Worm (Caenorhabditis elegans) whole organism, mixed stage, embryonic: ENCODE data around the gene W02F12.8.

Source experiments
- M03D4.4 ChIP-seq: sonication (generic microtip); optimal IDR thresholded peaks from 2 replicates; lab custom pipeline; 2017; ENCODE audit warnings: mild to moderate bottlenecking, missing genetic modification characterization, missing compliant biosample characterization
- bed-3 ChIP-seq: fragments of 200-800 bp; sonication (Bioruptor generic); optimal IDR thresholded peaks from 3 replicates; lab custom pipeline; 2018; ENCODE audit warnings: mild to moderate bottlenecking, missing genetic modification characterization, moderate library complexity, missing compliant biosample characterization
- blmp-1 ChIP-seq: fragments of 150-350 bp; optimal IDR thresholded peaks from 2 replicates; lab custom pipeline; 2014; ENCODE audit warnings: missing biosample characterization, missing genetic modification characterization
- ceh-39 ChIP-seq: fragments of 150-350 bp; optimal IDR thresholded peaks from 2 replicates; lab custom pipeline; 2014; ENCODE audit warnings: missing biosample characterization, missing genetic modification characterization
- ceh-43 ChIP-seq: fragments of 200-800 bp; sonication (Bioruptor generic); optimal IDR thresholded peaks from 2 replicates; lab custom pipeline; 2018; ENCODE audit warnings: mild to moderate bottlenecking, missing genetic modification characterization, moderate library complexity, missing compliant biosample characterization
- ceh-83 ChIP-seq: fragments of 200-800 bp; sonication (Bioruptor generic); optimal IDR thresholded peaks from 2 replicates; lab custom pipeline; 2018; ENCODE audit warnings: mild to moderate bottlenecking, missing genetic modification characterization, missing compliant biosample characterization
- ces-1 ChIP-seq: fragments of 150-350 bp; optimal IDR thresholded peaks from 2 replicates; lab custom pipeline; 2014; ENCODE audit warnings: missing biosample characterization, missing genetic modification reagents, missing genetic modification characterization
- cnd-1 ChIP-seq: fragments of 200-800 bp; sonication (Bioruptor generic); optimal IDR thresholded peaks from 2 replicates; lab custom pipeline; 2018; ENCODE audit warnings: mild to moderate bottlenecking, missing genetic modification characterization, missing compliant biosample characterization
- drap-1 ChIP-seq: fragments of 200-800 bp; sonication (Bioruptor generic); optimal IDR thresholded peaks from 3 replicates; lab custom pipeline; 2018; ENCODE audit warnings: mild to moderate bottlenecking, missing genetic modification characterization, missing compliant biosample characterization
- elt-1 ChIP-seq: sonication (generic microtip); optimal IDR thresholded peaks from 2 replicates; lab custom pipeline; 2017; ENCODE audit warnings: missing genetic modification characterization, mild to moderate bottlenecking, missing compliant biosample characterization, antibody characterized with exemption, moderate library complexity, borderline replicate concordance; ENCODE audit not compliant: insufficient read depth
- elt-3 ChIP-seq: fragments of 150-350 bp; optimal IDR thresholded peaks from 2 replicates; lab custom pipeline; 2014; ENCODE audit warnings: missing biosample characterization, missing genetic modification characterization
- flh-1 ChIP-seq: fragments of 200-800 bp; sonication (Bioruptor generic); optimal IDR thresholded peaks from 2 replicates; lab custom pipeline; 2018; ENCODE audit warnings: mild to moderate bottlenecking, missing genetic modification characterization, moderate library complexity, missing compliant biosample characterization
- ham-2 ChIP-seq: fragments of 200-800 bp; sonication (Bioruptor generic); optimal IDR thresholded peaks from 2 replicates; lab custom pipeline; 2018; ENCODE audit warnings: mild to moderate bottlenecking, missing genetic modification characterization, missing compliant biosample characterization
- hlh-1 ChIP-seq: fragments of 150-350 bp; optimal IDR thresholded peaks from 2 replicates; lab custom pipeline; 2014; ENCODE audit warnings: missing biosample characterization, missing genetic modification reagents, missing genetic modification characterization
- lin-13 ChIP-seq: fragments of 150-350 bp; optimal IDR thresholded peaks from 2 replicates; lab custom pipeline; 2014; ENCODE audit warnings: missing biosample characterization, missing genetic modification characterization
- lin-32 ChIP-seq: fragments of 200-800 bp; sonication (Bioruptor generic); optimal IDR thresholded peaks from 2 replicates; lab custom pipeline; 2018; ENCODE audit warnings: mild to moderate bottlenecking, missing genetic modification characterization, missing compliant biosample characterization
- lsy-2 ChIP-seq: fragments of 150-350 bp; optimal IDR thresholded peaks from 2 replicates; lab custom pipeline; 2014; ENCODE audit warnings: missing biosample characterization, missing genetic modification characterization
- mab-5 ChIP-seq: fragments of 150-350 bp; optimal IDR thresholded peaks from 2 replicates; lab custom pipeline; 2014; ENCODE audit warnings: missing biosample characterization, missing genetic modification characterization
- mep-1 ChIP-seq: fragments of 150-350 bp; optimal IDR thresholded peaks from 2 replicates; lab custom pipeline; 2017; ENCODE audit warnings: missing biosample characterization, missing genetic modification reagents, missing genetic modification characterization, inconsistent platforms
- mls-2 ChIP-seq: sonication (generic microtip); optimal IDR thresholded peaks from 2 replicates; lab custom pipeline; 2016; ENCODE audit warnings: mild to moderate bottlenecking, missing genetic modification characterization, moderate library complexity, missing compliant biosample characterization
- nhr-12 ChIP-seq: fragments of 150-350 bp; optimal IDR thresholded peaks from 2 replicates; lab custom pipeline; 2014; ENCODE audit warnings: missing biosample characterization, missing genetic modification characterization
- nhr-2 ChIP-seq: fragments of 150-350 bp; optimal IDR thresholded peaks from 2 replicates; lab custom pipeline; 2014; ENCODE audit warnings: missing biosample characterization, missing genetic modification characterization
- nhr-237 ChIP-seq: fragments of 150-350 bp; optimal IDR thresholded peaks from 2 replicates; lab custom pipeline; 2014; ENCODE audit warnings: missing biosample characterization, missing genetic modification characterization
- nhr-28 ChIP-seq: fragments of 150-350 bp; optimal IDR thresholded peaks from 2 replicates; lab custom pipeline; 2014; ENCODE audit warnings: missing biosample characterization, missing genetic modification characterization
- nhr-76 ChIP-seq: sonication (generic microtip); optimal IDR thresholded peaks from 2 replicates; lab custom pipeline; 2017; ENCODE audit warnings: missing biosample characterization, missing genetic modification characterization
- pha-4 ChIP-seq: fragments of 150-350 bp; optimal IDR thresholded peaks from 2 replicates; lab custom pipeline; 2018; ENCODE audit warnings: missing biosample characterization, missing genetic modification reagents, missing genetic modification characterization
- sem-2 ChIP-seq: fragments of 200-800 bp; sonication (Bioruptor generic); optimal IDR thresholded peaks from 2 replicates; lab custom pipeline; 2018; ENCODE audit warnings: mild to moderate bottlenecking, missing genetic modification characterization, missing compliant biosample characterization
- snpc-4 ChIP-seq: fragments of 150-350 bp; optimal IDR thresholded peaks from 2 replicates; lab custom pipeline; 2014; ENCODE audit warnings: missing biosample characterization, missing genetic modification characterization
- sptf-1 ChIP-seq: sonication (generic microtip); optimal IDR thresholded peaks from 2 replicates; lab custom pipeline; 2017; ENCODE audit warnings: mild to moderate bottlenecking, missing genetic modification characterization, moderate library complexity, missing compliant biosample characterization
- tbx-8 ChIP-seq: fragments of 200-800 bp; sonication (Bioruptor generic); optimal IDR thresholded peaks from 2 replicates; lab custom pipeline; 2018; ENCODE audit warnings: mild to moderate bottlenecking, missing genetic modification characterization, moderate library complexity, missing compliant biosample characterization
- unc-120 ChIP-seq: sonication (generic microtip); optimal IDR thresholded peaks from 2 replicates; lab custom pipeline; 2017; ENCODE audit warnings: missing genetic modification characterization, missing compliant biosample characterization; ENCODE audit not compliant: poor library complexity, severe bottlenecking
- unc-39 ChIP-seq: fragments of 150-350 bp; optimal IDR thresholded peaks from 2 replicates; lab custom pipeline; 2014; ENCODE audit warnings: missing biosample characterization, missing genetic modification characterization
- unc-62 ChIP-seq: fragments of 150-350 bp; optimal IDR thresholded peaks from 2 replicates; lab custom pipeline; 2014; ENCODE audit warnings: missing biosample characterization, missing genetic modification reagents, missing genetic modification characterization
- ztf-11 ChIP-seq: fragments of 150-350 bp; optimal IDR thresholded peaks from 2 replicates; lab custom pipeline; 2014; ENCODE audit warnings: missing biosample characterization, missing genetic modification characterization

The W02F12.8 gene

DNA sequence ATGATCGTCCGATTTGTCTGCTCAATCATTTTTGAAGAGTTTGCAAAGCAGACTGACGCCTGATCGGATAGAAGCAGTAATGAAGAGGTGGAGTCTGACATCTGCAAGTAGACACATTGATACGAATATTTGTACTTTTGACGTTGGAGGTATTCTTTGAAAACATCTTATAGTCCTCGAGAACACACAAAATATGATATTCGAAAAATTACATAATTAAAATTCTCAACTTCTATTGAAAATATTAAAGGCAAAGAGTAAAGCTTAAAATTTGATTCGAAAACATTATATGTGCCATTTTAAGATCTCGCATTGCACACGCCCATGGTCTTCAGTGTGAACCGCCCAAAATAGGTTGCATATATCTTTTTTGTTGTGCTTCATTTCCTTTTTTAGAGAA is 27.8 kb upstream of the W02F12.8 start, which contains the start of gene ZC487.2:
Gene ZC487.2 (minus strand): TSS at position 101 of the 400 bp plus-strand sequence.
- TF ChIP-seq ceh-39 (tag; lab: Kevin White, UChicago) (no peak), tbx-8 (GFP tag; lab: Kevin White, UChicago) (no peak), lsy-2 (tag; lab: Kevin White, UChicago) (no peak), hlh-1 (no peak), sptf-1 (tag; lab: Kevin White, UChicago) (no peak), nhr-237 (tag; lab: Kevin White, UChicago) (no peak), drap-1 (no peak), unc-120 (no peak), cnd-1 (tag; lab: Kevin White, UChicago) (no peak), ceh-83 (no peak), ces-1 (GFP tag; lab: Kevin White, UChicago) (no peak), unc-39 (no peak), mep-1 (no peak), flh-1 (no peak), pha-4 (no peak), nhr-2 (tag; lab: Kevin White, UChicago) (no peak), blmp-1 (tag; lab: Kevin White, UChicago) (no peak), elt-1 (no peak)
- TF ChIP-seq, all 35 proteins: peak for 0

DNA sequence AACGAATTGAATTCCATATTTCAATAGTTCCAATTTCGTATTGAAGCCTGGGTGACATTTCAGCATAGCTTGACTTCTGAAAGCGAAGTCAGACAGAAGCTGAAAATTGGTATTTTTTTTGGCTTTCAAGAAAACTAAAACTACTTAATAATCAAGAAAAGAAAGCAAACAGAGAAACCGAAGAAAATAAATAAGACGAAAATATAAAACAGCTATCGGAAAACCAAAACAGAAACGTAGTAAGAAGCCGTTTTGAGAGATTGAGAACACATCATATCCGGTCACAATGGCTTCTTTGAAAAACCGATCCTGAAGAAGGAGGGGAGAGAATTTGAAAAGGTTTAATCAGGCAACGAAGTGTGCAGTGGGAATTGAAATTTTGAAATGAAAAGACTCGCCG is 23.7 kb upstream of the W02F12.8 start, which contains the start of gene srg-30:
Gene srg-30 (minus strand): TSS at position 101 of the 400 bp plus-strand sequence.
- TF ChIP-seq nhr-76 (tag; lab: Kevin White, UChicago) = no peak
- no peak for TF ChIP-seq mep-1
- TF ChIP-seq tbx-8 (GFP tag; lab: Kevin White, UChicago) = no peak
- TF ChIP-seq bed-3 = no peak
- TF ChIP-seq pha-4 = no peak
- no peak for TF ChIP-seq mab-5 (tag; lab: Kevin White, UChicago)
- TF ChIP-seq, all 35 proteins: peak for 0

- TF ChIP-seq nhr-76 (tag; lab: Kevin White, UChicago) (no peak), ceh-39 (tag; lab: Kevin White, UChicago) (no peak), snpc-4 (tag; lab: Kevin White, UChicago) (no peak), mab-5 (tag; lab: Kevin White, UChicago) (no peak), ham-2 (GFP tag; lab: Kevin White, UChicago) (no peak), ceh-43 (GFP tag; lab: Kevin White, UChicago) (no peak), M03D4.4 (tag; lab: Kevin White, UChicago) (no peak), ceh-83 (no peak), nhr-237 (tag; lab: Kevin White, UChicago) (no peak), hlh-1 (no peak), ces-1 (GFP tag; lab: Kevin White, UChicago) (no peak), nhr-2 (tag; lab: Kevin White, UChicago) (no peak), cnd-1 (tag; lab: Kevin White, UChicago) (no peak), elt-1 (no peak), unc-120 (no peak)
Observed at ce11 chrV:6710462-6710861, 15.9 kb upstream of the W02F12.8 start, which contains the start of gene sna-1. Gene sna-1 (minus strand): TSS chrV:6710679.

ce11 chrV:6709050-6709683 is 14.6 kb upstream of the W02F12.8 start, which contains the start of gene dlst-1:
Gene dlst-1 (minus strand): TSS chrV:6709101.
- TF ChIP-seq sem-2 (GFP tag; lab: Kevin White, UChicago) = no peak
- peak; percentile 58 for TF ChIP-seq drap-1
- TF ChIP-seq lin-13 = no peak
- no peak for TF ChIP-seq nhr-76 (tag; lab: Kevin White, UChicago)
- peak; percentile 76 for TF ChIP-seq M03D4.4 (tag; lab: Kevin White, UChicago)
- no peak for TF ChIP-seq unc-62 (GFP tag; lab: Kevin White, UChicago)
- peak; percentile 22 for TF ChIP-seq unc-120
- TF ChIP-seq mep-1 = peak; percentile 44
- no peak for TF ChIP-seq elt-1
- peak; percentile 55 for TF ChIP-seq ceh-83
- TF ChIP-seq elt-3 (tag; lab: Kevin White, UChicago) = no peak
- no peak for TF ChIP-seq pha-4
- no peak for TF ChIP-seq ceh-39 (tag; lab: Kevin White, UChicago)
- TF ChIP-seq nhr-2 (tag; lab: Kevin White, UChicago) = no peak
- no peak for TF ChIP-seq ces-1 (GFP tag; lab: Kevin White, UChicago)
- TF ChIP-seq blmp-1 (tag; lab: Kevin White, UChicago) = no peak
- peak; percentile 13 for TF ChIP-seq bed-3
- peak; percentile 80 for TF ChIP-seq sptf-1 (tag; lab: Kevin White, UChicago)
- TF ChIP-seq nhr-28 (tag; lab: Kevin White, UChicago) = no peak
- no peak for TF ChIP-seq lsy-2 (tag; lab: Kevin White, UChicago)
- no peak for TF ChIP-seq snpc-4 (tag; lab: Kevin White, UChicago)
- no peak for TF ChIP-seq nhr-12
- no peak for TF ChIP-seq nhr-237 (tag; lab: Kevin White, UChicago)
- TF ChIP-seq tbx-8 (GFP tag; lab: Kevin White, UChicago) = peak; percentile 29
- no peak for TF ChIP-seq ztf-11
- TF ChIP-seq ceh-43 (GFP tag; lab: Kevin White, UChicago) = peak; percentile 59
- TF ChIP-seq hlh-1 = no peak
- peak; percentile 7 for TF ChIP-seq cnd-1 (tag; lab: Kevin White, UChicago)
- no peak for TF ChIP-seq lin-32 (GFP tag; lab: Kevin White, UChicago)
- TF ChIP-seq flh-1 = no peak
- TF ChIP-seq mls-2 = peak; percentile 71
